Worm (Caenorhabditis elegans) whole organism, L1 larva: ENCODE measurements around the gene lat-1.

ENCODE experiments used
- C04F5.9 ChIP-seq: sonication (generic microtip); optimal IDR thresholded peaks from 2 replicates; lab custom pipeline; 2016; ENCODE audit warnings: missing genetic modification characterization, missing compliant biosample characterization
- F16B12.6 ChIP-seq: fragments of 150-350 bp; optimal IDR thresholded peaks from 2 replicates; lab custom pipeline; 2014; ENCODE audit warnings: missing biosample characterization, missing genetic modification characterization
- Y116A8C.19 ChIP-seq: sonication (generic microtip); optimal IDR thresholded peaks from 2 replicates; lab custom pipeline; 2016; ENCODE audit warnings: missing compliant biosample characterization, missing genetic modification characterization, borderline replicate concordance
- aha-1 ChIP-seq: fragments of 150-350 bp; optimal IDR thresholded peaks from 2 replicates; lab custom pipeline; 2014; ENCODE audit warnings: missing biosample characterization, missing genetic modification characterization
- alr-1 ChIP-seq: fragments of 200-800 bp; sonication (Bioruptor generic); optimal IDR thresholded peaks from 2 replicates; lab custom pipeline; 2018; ENCODE audit warnings: borderline replicate concordance, mild to moderate bottlenecking, missing genetic modification characterization, missing compliant biosample characterization
- ceh-63 ChIP-seq: fragments of 200-800 bp; sonication (Bioruptor generic); optimal IDR thresholded peaks from 2 replicates; lab custom pipeline; 2018; ENCODE audit warnings: mild to moderate bottlenecking, missing genetic modification characterization, missing compliant biosample characterization
- ceh-90 ChIP-seq: sonication (generic microtip); optimal IDR thresholded peaks from 2 replicates; lab custom pipeline; 2016; ENCODE audit warnings: missing genetic modification characterization, missing compliant biosample characterization
- ces-1 ChIP-seq: fragments of 150-350 bp; optimal IDR thresholded peaks from 2 replicates; lab custom pipeline; 2014; ENCODE audit warnings: missing biosample characterization, missing genetic modification reagents, missing genetic modification characterization
- efl-1 ChIP-seq, 4 experiments: fragments of 150-350 bp; optimal IDR thresholded peaks in 3 of 4; peaks in 1 of 4; 1 replicate in 1 of 4; 2 replicates in 3 of 4; lab custom pipeline; 2014; ENCODE audit warnings: missing biosample characterization in 2 of 4, missing genetic modification characterization in 2 of 4, missing genetic modification reagents in 2 of 4
- fkh-4 ChIP-seq: sonication (generic microtip); optimal IDR thresholded peaks from 2 replicates; lab custom pipeline; 2016; ENCODE audit warnings: missing compliant biosample characterization, missing genetic modification characterization, borderline replicate concordance
- hlh-17 ChIP-seq: fragments of 200-800 bp; sonication (Bioruptor generic); optimal IDR thresholded peaks from 2 replicates; lab custom pipeline; 2018; ENCODE audit warnings: missing genetic modification characterization, mild to moderate bottlenecking, missing compliant biosample characterization, moderate library complexity, borderline replicate concordance
- hpl-2 ChIP-seq: fragments of 150-350 bp; optimal IDR thresholded peaks from 2 replicates; lab custom pipeline; 2014; ENCODE audit warnings: missing biosample characterization, missing genetic modification reagents, missing genetic modification characterization
- isw-1 ChIP-seq: fragments of 200-800 bp; sonication (Bioruptor generic); IDR thresholded peaks from 2 replicates; pipeline ENCODE4 v1.3.6; 2022; ENCODE audit warnings: missing genetic modification characterization, missing compliant biosample characterization
- jun-1 ChIP-seq: fragments of 150-350 bp; optimal IDR thresholded peaks from 2 replicates; lab custom pipeline; 2014; ENCODE audit warnings: missing biosample characterization, missing genetic modification reagents, missing genetic modification characterization
- lin-14 ChIP-seq: fragments of 200-800 bp; sonication (Bioruptor generic); optimal IDR thresholded peaks from 2 replicates; lab custom pipeline; 2018; ENCODE audit warnings: mild to moderate bottlenecking, missing genetic modification characterization, moderate library complexity, missing compliant biosample characterization
- lin-15B ChIP-seq: fragments of 150-350 bp; sonication (generic microtip); optimal IDR thresholded peaks from 3 replicates; lab custom pipeline; 2014; ENCODE audit warnings: missing biosample characterization, missing genetic modification characterization
- lin-35 ChIP-seq, 2 experiments: fragments of 150-350 bp; optimal IDR thresholded peaks; 2 replicates each; lab custom pipeline; 2014; ENCODE audit warnings: missing biosample characterization in 2 of 2, missing genetic modification characterization in 2 of 2, missing genetic modification reagents in 2 of 2
- lin-39 ChIP-seq: fragments of 150-350 bp; optimal IDR thresholded peaks from 2 replicates; lab custom pipeline; 2014; ENCODE audit warnings: missing biosample characterization, missing genetic modification reagents, missing genetic modification characterization
- lir-3 ChIP-seq: sonication (generic microtip); optimal IDR thresholded peaks from 2 replicates; lab custom pipeline; 2016; ENCODE audit warnings: mild to moderate bottlenecking, missing genetic modification characterization, moderate library complexity, missing compliant biosample characterization; ENCODE audit not compliant: poor library complexity
- lsy-2 ChIP-seq, 2 experiments: fragments of 150-350 bp; optimal IDR thresholded peaks; 2 replicates each; lab custom pipeline; 2014; ENCODE audit warnings: missing biosample characterization in 2 of 2, missing genetic modification characterization in 2 of 2
- mab-9 ChIP-seq: fragments of 200-800 bp; sonication (Bioruptor generic); IDR thresholded peaks from 2 replicates; pipeline ENCODE4 v1.3.6; 2022; ENCODE audit warnings: missing genetic modification reagents, missing genetic modification characterization, missing compliant biosample characterization
- mdl-1 ChIP-seq, 2 experiments: fragments of 150-350 bp; optimal IDR thresholded peaks; 2 replicates each; lab custom pipeline; 2014 to 2017; ENCODE audit warnings: missing biosample characterization in 2 of 2, missing genetic modification characterization in 2 of 2, inconsistent platforms in 1 of 2
- nhr-11 ChIP-seq: fragments of 150-350 bp; optimal IDR thresholded peaks from 2 replicates; lab custom pipeline; 2014; ENCODE audit warnings: missing biosample characterization, missing genetic modification characterization
- nhr-12 ChIP-seq: sonication (generic microtip); optimal IDR thresholded peaks from 2 replicates; lab custom pipeline; 2017; ENCODE audit warnings: missing biosample characterization, missing genetic modification characterization
- nhr-19 ChIP-seq: fragments of 200-800 bp; sonication (Bioruptor generic); conservative IDR thresholded peaks from 2 replicates; pipeline ENCODE4 v1.3.6; 2022; ENCODE audit warnings: missing genetic modification characterization, missing compliant biosample characterization
- nhr-20 ChIP-seq: sonication (generic microtip); optimal IDR thresholded peaks from 2 replicates; lab custom pipeline; 2016; ENCODE audit warnings: mild to moderate bottlenecking, missing genetic modification characterization, missing compliant biosample characterization
- nhr-237 ChIP-seq: fragments of 150-350 bp; optimal IDR thresholded peaks from 2 replicates; lab custom pipeline; 2014; ENCODE audit warnings: missing biosample characterization, missing genetic modification characterization
- nhr-28 ChIP-seq: fragments of 150-350 bp; optimal IDR thresholded peaks from 2 replicates; lab custom pipeline; 2014; ENCODE audit warnings: missing biosample characterization, missing genetic modification characterization
- nhr-47 ChIP-seq: sonication (generic microtip); optimal IDR thresholded peaks from 2 replicates; lab custom pipeline; 2016; ENCODE audit warnings: mild to moderate bottlenecking, missing genetic modification characterization, moderate library complexity, missing compliant biosample characterization
- nhr-71 ChIP-seq: sonication (generic microtip); optimal IDR thresholded peaks from 2 replicates; lab custom pipeline; 2016; ENCODE audit warnings: mild to moderate bottlenecking, missing genetic modification characterization, moderate library complexity, missing compliant biosample characterization
- nhr-85 ChIP-seq: sonication (generic microtip); peaks from one replicate; lab custom pipeline; 2016; ENCODE audit warnings: missing genetic modification characterization, inconsistent platforms, missing compliant biosample characterization
- pag-3 ChIP-seq: sonication (generic microtip); optimal IDR thresholded peaks from 2 replicates; lab custom pipeline; 2017; ENCODE audit warnings: missing genetic modification characterization, mild to moderate bottlenecking, missing compliant biosample characterization, antibody characterized with exemption, borderline replicate concordance; ENCODE audit not compliant: insufficient read depth
- skn-1 ChIP-seq: fragments of 150-350 bp; optimal IDR thresholded peaks from 2 replicates; lab custom pipeline; 2014; ENCODE audit warnings: missing biosample characterization, missing genetic modification characterization
- snpc-4 ChIP-seq: fragments of 150-350 bp; optimal IDR thresholded peaks from 2 replicates; lab custom pipeline; 2014; ENCODE audit warnings: missing biosample characterization, missing genetic modification characterization
- snu-23 ChIP-seq: sonication (generic microtip); optimal IDR thresholded peaks from 2 replicates; lab custom pipeline; 2016; ENCODE audit warnings: missing genetic modification characterization, missing compliant biosample characterization
- sox-4 ChIP-seq: sonication (generic microtip); optimal IDR thresholded peaks from 2 replicates; lab custom pipeline; 2016; ENCODE audit warnings: missing genetic modification characterization, missing compliant biosample characterization
- unc-86 ChIP-seq: sonication (generic microtip); optimal IDR thresholded peaks from 2 replicates; lab custom pipeline; 2016; ENCODE audit warnings: missing genetic modification characterization, missing compliant biosample characterization
- unc-98 ChIP-seq: fragments of 200-800 bp; sonication (Bioruptor generic); IDR thresholded peaks from 2 replicates; pipeline ENCODE4 v1.3.6; 2022; ENCODE audit warnings: missing genetic modification characterization, missing compliant biosample characterization
- vab-15 ChIP-seq: sonication (generic microtip); optimal IDR thresholded peaks from 2 replicates; lab custom pipeline; 2017; ENCODE audit warnings: missing genotype, mild to moderate bottlenecking, missing genetic modification characterization, missing compliant biosample characterization
- xbp-1 ChIP-seq: sonication (generic microtip); optimal IDR thresholded peaks from 2 replicates; lab custom pipeline; 2016; ENCODE audit warnings: missing genetic modification characterization, missing compliant biosample characterization

lat-1 gene

DNA sequence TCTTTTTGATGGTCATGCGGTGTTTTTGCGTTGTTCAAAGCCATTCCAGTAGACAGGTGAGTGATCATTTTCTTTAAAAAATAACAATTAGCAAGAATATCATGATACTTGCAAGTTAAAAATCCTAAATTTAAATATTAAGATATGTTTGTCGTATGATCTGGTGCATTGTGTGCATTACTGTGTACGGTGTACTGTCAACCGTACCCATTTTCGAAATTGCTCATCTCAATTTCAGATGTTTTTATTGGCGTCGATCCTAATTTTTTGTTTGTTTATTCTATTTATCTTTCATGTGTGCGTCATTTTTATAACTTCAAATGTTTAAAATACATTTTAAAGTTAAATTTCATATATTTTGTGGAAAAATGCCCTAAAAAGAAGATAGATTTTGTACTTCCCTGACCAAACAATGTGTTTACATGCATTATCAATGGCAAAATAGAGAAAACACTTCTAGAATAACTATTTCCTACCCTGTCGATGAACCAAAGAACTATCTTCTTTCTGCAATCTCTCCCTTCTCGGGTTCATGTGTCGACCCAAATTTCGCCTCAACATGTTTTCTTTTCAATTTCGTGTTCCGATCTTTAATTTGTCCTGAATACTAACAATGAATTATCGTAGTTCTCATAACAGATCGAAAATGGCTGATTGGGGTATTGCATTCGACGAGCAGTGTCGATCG, 12.2 kb upstream of the lat-1 start, which contains the start of the genes T07D4.5 and ddx-19 (continued):
- no peak for TF ChIP-seq pag-3 (tag; lab: Kevin White, UChicago)
- no peak for TF ChIP-seq mab-9 (GFP tag; lab: Robert Waterston, UW)
- no peak for TF ChIP-seq nhr-12 (tag; lab: Kevin White, UChicago)
- TF ChIP-seq nhr-11 (tag; lab: Kevin White, UChicago): no peak
- TF ChIP-seq ceh-90 (tag; lab: Kevin White, UChicago): no peak
- no peak for TF ChIP-seq nhr-237
- peak; percentile 9 for TF ChIP-seq skn-1
- TF ChIP-seq nhr-20 (tag; lab: Kevin White, UChicago): peak; percentile 55
- TF ChIP-seq snu-23 (GFP tag; lab: Kevin White, UChicago): peak; percentile 65
- TF ChIP-seq lin-15B (tag; lab: Kevin White, UChicago): no peak
- TF ChIP-seq nhr-71: peak; percentile 57
- TF ChIP-seq lin-35 (GFP tag; optimal IDR thresholded peaks at IDR 0.05; lab: Kevin White, UChicago): peak; percentile 65 to 78
- no peak for TF ChIP-seq lin-14
- no peak for TF ChIP-seq jun-1 (tag; lab: Kevin White, UChicago)
- TF ChIP-seq C04F5.9 (tag; lab: Kevin White, UChicago): no peak
- no peak for TF ChIP-seq Y116A8C.19 (tag; lab: Kevin White, UChicago)
- TF ChIP-seq F16B12.6 (tag; lab: Kevin White, UChicago): peak; percentile 87
- TF ChIP-seq fkh-4 (tag; lab: Kevin White, UChicago): no peak
- TF ChIP-seq lin-39 (tag; lab: Kevin White, UChicago): no peak
- TF ChIP-seq nhr-28 (tag; lab: Kevin White, UChicago): no peak
- peak; percentile 97 to 99 for TF ChIP-seq lsy-2 (tag; optimal IDR thresholded peaks at IDR 0.05; lab: Kevin White, UChicago)
- no peak for TF ChIP-seq hlh-17 (GFP tag; lab: Kevin White, UChicago)
- no peak for TF ChIP-seq ces-1 (GFP tag; lab: Kevin White, UChicago)
- TF ChIP-seq unc-98 (GFP tag; lab: Robert Waterston, UW): no peak
- no peak for TF ChIP-seq aha-1 (tag; lab: Kevin White, UChicago)
- TF ChIP-seq isw-1 (GFP tag; lab: Robert Waterston, UW): no peak
- no peak; the same call in 1 of the 2 replicates for TF ChIP-seq nhr-19 (GFP tag; lab: Robert Waterston, UW)
- TF ChIP-seq mdl-1 (tag; optimal IDR thresholded peaks at IDR 0.05; lab: Kevin White, UChicago): no peak
- peak; percentile 38 for TF ChIP-seq xbp-1 (tag; lab: Kevin White, UChicago)
- no peak for TF ChIP-seq alr-1
- TF ChIP-seq nhr-47 (tag; lab: Kevin White, UChicago): peak; percentile 41

DNA sequence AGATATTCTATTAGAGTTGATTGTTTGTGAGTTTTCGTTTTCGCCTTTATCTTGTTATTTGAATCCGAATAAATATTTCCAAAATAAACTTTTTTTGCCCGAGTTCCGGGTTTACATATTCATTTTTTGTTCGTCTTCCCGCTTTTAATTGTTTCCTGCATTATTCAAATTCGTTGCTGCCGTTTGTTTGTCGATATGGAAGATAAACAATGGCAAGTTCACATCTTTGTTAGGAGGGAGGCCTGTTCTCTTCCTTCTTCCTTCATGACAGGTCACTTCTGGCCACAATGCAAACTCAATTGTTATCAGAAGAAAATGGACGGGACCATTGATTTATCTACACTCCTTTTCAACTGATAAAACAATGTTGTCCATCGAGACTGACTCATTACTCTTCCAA, 7.1 kb upstream of the lat-1 start:
- TF ChIP-seq hpl-2 (GFP tag; lab: Kevin White, UChicago): no peak
- no peak for TF ChIP-seq unc-86 (tag; lab: Kevin White, UChicago)
- TF ChIP-seq ceh-63: no peak
- TF ChIP-seq nhr-85 (tag; lab: Kevin White, UChicago): no peak
- TF ChIP-seq efl-1 (optimal IDR thresholded peaks at IDR 0.05; lab: Kevin White, UChicago): no peak
- TF ChIP-seq efl-1 (GFP tag; optimal IDR thresholded peaks at IDR 0.05 in 1 of 2; lab: Kevin White, UChicago): no peak
- TF ChIP-seq pag-3 (tag; lab: Kevin White, UChicago): no peak
- TF ChIP-seq vab-15 (tag; lab: Kevin White, UChicago): no peak
- TF ChIP-seq snpc-4 (tag; lab: Kevin White, UChicago): no peak
- no peak for TF ChIP-seq hlh-17 (GFP tag; lab: Kevin White, UChicago)
- TF ChIP-seq lir-3 (tag; lab: Kevin White, UChicago): no peak
- TF ChIP-seq sox-4 (tag; lab: Kevin White, UChicago): no peak
